Worm (Caenorhabditis elegans): ENCODE measurements around the gene fbf-1.

DNA sequence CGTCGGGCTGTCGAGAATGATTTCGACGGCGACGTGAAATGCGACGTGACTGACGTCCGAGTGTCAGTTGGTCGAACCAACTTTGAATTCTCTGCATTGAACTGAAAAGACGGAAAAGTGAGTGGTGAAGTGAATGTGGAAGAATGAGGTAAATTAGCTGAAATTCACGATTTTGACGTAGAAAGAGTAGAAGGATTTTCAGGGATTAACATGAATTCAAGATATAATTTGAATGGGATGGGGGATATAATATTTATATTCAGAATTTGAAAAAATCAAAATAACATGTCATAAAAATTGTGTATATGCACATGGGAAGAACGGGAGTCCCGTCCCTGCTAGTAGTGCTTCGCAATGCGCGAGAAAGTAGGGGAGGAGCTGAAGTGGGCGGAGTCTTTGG is 37.5 kb upstream of the fbf-1 start, which contains the start of gene C29H12.6:
- no peak for TF ChIP-seq ceh-40 (GFP tag; IDR thresholded peaks at IDR 0.05)
- no peak for TF ChIP-seq rcor-1 (GFP tag; IDR thresholded peaks at IDR 0.05)
- TF ChIP-seq ztf-26 (tag; optimal IDR thresholded peaks at IDR 0.05) = no peak
- TF ChIP-seq ekl-4 (GFP tag; IDR thresholded peaks at IDR 0.05) = no peak
- no peak for TF ChIP-seq tbp1 (GFP tag; optimal IDR thresholded peaks at IDR 0.05)
- no peak for TF ChIP-seq lin-40 (tag; optimal IDR thresholded peaks at IDR 0.05)

Data from whole organism, young adult.